Worm (Caenorhabditis elegans) whole organism, late embryonic: Measurements from ENCODE around the gene R04B5.6.

Experiments used
- ama-1 ChIP-seq: fragments of 150-350 bp; optimal IDR thresholded peaks from 2 replicates; lab custom pipeline; 2014
- ceh-34 ChIP-seq: sonication (generic microtip); optimal IDR thresholded peaks from 2 replicates; lab custom pipeline; 2016; ENCODE audit warnings: mild to moderate bottlenecking, missing genetic modification characterization, missing compliant biosample characterization
- ceh-6 ChIP-seq: fragments of 200-800 bp; sonication (Bioruptor generic); optimal IDR thresholded peaks from 2 replicates; lab custom pipeline; 2018; ENCODE audit warnings: mild to moderate bottlenecking, missing genetic modification characterization, missing compliant biosample characterization
- elt-2 ChIP-seq: sonication (generic microtip); optimal IDR thresholded peaks from 2 replicates; lab custom pipeline; 2016; ENCODE audit warnings: missing genetic modification reagents, missing genetic modification characterization, missing compliant biosample characterization
- fkh-6 ChIP-seq: sonication (generic microtip); optimal IDR thresholded peaks from 2 replicates; lab custom pipeline; 2016; ENCODE audit warnings: missing genetic modification characterization, missing compliant biosample characterization
- pha-2 ChIP-seq: sonication (generic microtip); optimal IDR thresholded peaks from 2 replicates; lab custom pipeline; 2017; ENCODE audit warnings: mild to moderate bottlenecking, missing genetic modification characterization, missing compliant biosample characterization
- ref-2 ChIP-seq: sonication (generic microtip); optimal IDR thresholded peaks from 2 replicates; lab custom pipeline; 2016; ENCODE audit warnings: missing genetic modification characterization, missing compliant biosample characterization
- ztf-16 ChIP-seq: sonication (generic microtip); optimal IDR thresholded peaks from 2 replicates; lab custom pipeline; 2017; ENCODE audit warnings: missing genetic modification characterization, missing compliant biosample characterization

ce11 chrV:10041484-10041883, 43.5 kb upstream of the R04B5.6 start:
- TF ChIP-seq pha-2 (tag; lab: Kevin White, UChicago), result no peak
- TF ChIP-seq ztf-16 (tag; lab: Kevin White, UChicago), result no peak
- TF ChIP-seq ceh-6, result peak; percentile 9
- TF ChIP-seq ceh-34 (tag; lab: Kevin White, UChicago), result no peak
- TF ChIP-seq fkh-6 (tag; lab: Kevin White, UChicago), result no peak
- no peak for TF ChIP-seq ama-1 (lab: Kevin White, UChicago)
- no peak for TF ChIP-seq elt-2
- no peak for TF ChIP-seq ref-2 (tag; lab: Kevin White, UChicago)
